Fruit fly (Drosophila melanogaster): ENCODE results near the gene Ets21C.

The Ets21C gene

dm6 chr2L:523165-523835, 29.4 kb downstream of the Ets21C start (continued):
- TF ChIP-seq CoRest (tag; optimal IDR thresholded peaks at IDR 0.05) (no peak), TFAM (GFP tag; optimal IDR thresholded peaks at IDR 0.05) (no peak), CG18476 (GFP tag; optimal IDR thresholded peaks at IDR 0.05) (no peak), ash1 (GFP tag; optimal IDR thresholded peaks at IDR 0.05) (peak; percentile 35), wor (GFP tag; IDR thresholded peaks at IDR 0.05) (no peak), CG33557 (GFP tag; optimal IDR thresholded peaks at IDR 0.05) (peak; percentile 28), Dp (GFP tag; optimal IDR thresholded peaks at IDR 0.05) (no peak), aop (GFP tag; IDR thresholded peaks at IDR 0.05) (0 out of 2 replicates have a peak, but pooled peaks have one; percentile 32), salm (tag; optimal IDR thresholded peaks at IDR 0.05) (no peak), Dref (GFP tag; IDR thresholded peaks at IDR 0.05) (no peak), CG11695 (GFP tag; IDR thresholded peaks at IDR 0.05) (peak; percentile 32; the same call in 2 of the 3 replicates), chn (GFP tag; optimal IDR thresholded peaks at IDR 0.05) (peak; percentile 15), D19A (tag; optimal IDR thresholded peaks at IDR 0.05) (peak; percentile 41), CG11456 (GFP tag; IDR thresholded peaks at IDR 0.05) (0 out of 3 replicates have a peak, but pooled peaks have one; percentile 42), NFAT (GFP tag; IDR thresholded peaks at IDR 0.05) (no peak), CG9215 (GFP tag; IDR thresholded peaks at IDR 0.05) (no peak), Myb (GFP tag; optimal IDR thresholded peaks at IDR 0.05) (no peak), gem (tag; optimal IDR thresholded peaks at IDR 0.05) (no peak), CG30403 (GFP tag; optimal IDR thresholded peaks at IDR 0.05) (no peak), CHES-1-like (GFP tag; optimal IDR thresholded peaks at IDR 0.05) (peak; percentile 71), pho (GFP tag; optimal IDR thresholded peaks at IDR 0.05) (no peak), PHDP (tag; optimal IDR thresholded peaks at IDR 0.05) (peak; percentile 28), unpg (GFP tag; optimal IDR thresholded peaks at IDR 0.05) (peak; percentile 24), CG33213 (GFP tag; optimal IDR thresholded peaks at IDR 0.05) (peak; percentile 9), br (optimal IDR thresholded peaks at IDR 0.05) (no peak), CG2129 (GFP tag; IDR thresholded peaks at IDR 0.05; ENCODE audit: partially characterized antibody) (peak; percentile 33; the same call in 1 of the 2 replicates), sens-2 (GFP tag; IDR thresholded peaks at IDR 0.05) (no peak), CG6791 (GFP tag; IDR thresholded peaks at IDR 0.05; ENCODE audit: partially characterized antibody) (0 out of 3 replicates have a peak, but pooled peaks have one; percentile 64), psq (GFP tag; optimal IDR thresholded peaks at IDR 0.05) (no peak), CkIIα-i1 (GFP tag; IDR thresholded peaks at IDR 0.05) (no peak), croc (GFP tag; conservative IDR thresholded peaks at IDR 0.05) (no peak), Nf-YB (GFP tag; optimal IDR thresholded peaks at IDR 0.05) (peak; percentile 93), sens (GFP tag) (peak; percentile 74), yki (optimal IDR thresholded peaks at IDR 0.05) (no peak), otp (GFP tag; IDR thresholded peaks at IDR 0.05) (0 out of 3 replicates have a peak, but pooled peaks have one; percentile 33), HLH54F (GFP tag; optimal IDR thresholded peaks at IDR 0.05) (no peak), toy (GFP tag; IDR thresholded peaks at IDR 0.05) (no peak), CG12659 (GFP tag; optimal IDR thresholded peaks at IDR 0.05) (peak; percentile 15), Hmr (GFP tag; optimal IDR thresholded peaks at IDR 0.05) (peak; percentile 56), CG10979 (tag; optimal IDR thresholded peaks at IDR 0.05) (peak; percentile 18), sim (GFP tag; IDR thresholded peaks at IDR 0.05) (no peak), CG15073 (GFP tag; optimal IDR thresholded peaks at IDR 0.05) (no peak), maf-S (GFP tag; optimal IDR thresholded peaks at IDR 0.05) (peak; percentile 9), Mrtf (GFP tag; IDR thresholded peaks at IDR 0.05) (no peak), CG32772 (GFP tag; IDR thresholded peaks at IDR 0.05) (no peak), CG15601 (tag; optimal IDR thresholded peaks at IDR 0.05) (peak; percentile 6), sd (tag; optimal IDR thresholded peaks at IDR 0.05) (peak; percentile 83), scrt (GFP tag; optimal IDR thresholded peaks at IDR 0.05) (peak; percentile 30), hth (optimal IDR thresholded peaks at IDR 0.05) (no peak), CG31388 (GFP tag; optimal IDR thresholded peaks at IDR 0.05) (no peak), Ets97D (GFP tag; optimal IDR thresholded peaks at IDR 0.05) (no peak)

Data from whole organism, embryonic.